Worm (Caenorhabditis elegans): ENCODE results near the gene mtr-4.

DNA sequence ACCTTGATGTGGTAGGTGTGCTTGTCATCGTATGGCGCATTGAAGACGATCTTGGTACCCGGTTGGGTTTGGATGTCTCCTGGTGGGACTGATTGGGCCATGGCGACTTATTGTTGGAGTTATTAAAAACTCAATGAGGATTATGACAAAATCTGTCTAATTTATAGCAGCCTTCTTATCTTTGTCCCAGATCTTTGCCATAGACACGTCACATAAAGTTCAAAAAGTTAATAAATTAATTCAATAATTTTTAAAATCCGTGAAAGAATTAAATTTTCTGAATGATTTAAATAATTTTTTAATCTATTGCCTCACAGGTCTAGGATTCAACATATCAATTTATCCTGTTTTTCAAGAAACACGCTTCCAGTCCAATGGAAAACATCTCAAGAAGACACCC, 10.8 kb downstream of the mtr-4 start, which contains the start of gene msp-81:
- no peak for TF ChIP-seq unc-39 (tag; optimal IDR thresholded peaks at IDR 0.05)
- TF ChIP-seq crh-2 (tag; optimal IDR thresholded peaks at IDR 0.05), result no peak
- no peak for TF ChIP-seq blmp-1 (tag; optimal IDR thresholded peaks at IDR 0.05; ENCODE audit: insufficient read depth)

All from whole organism, L2 larva.